Worm (Caenorhabditis elegans): ENCODE measurements around the gene K05F1.9.

K05F1.9 gene

DNA sequence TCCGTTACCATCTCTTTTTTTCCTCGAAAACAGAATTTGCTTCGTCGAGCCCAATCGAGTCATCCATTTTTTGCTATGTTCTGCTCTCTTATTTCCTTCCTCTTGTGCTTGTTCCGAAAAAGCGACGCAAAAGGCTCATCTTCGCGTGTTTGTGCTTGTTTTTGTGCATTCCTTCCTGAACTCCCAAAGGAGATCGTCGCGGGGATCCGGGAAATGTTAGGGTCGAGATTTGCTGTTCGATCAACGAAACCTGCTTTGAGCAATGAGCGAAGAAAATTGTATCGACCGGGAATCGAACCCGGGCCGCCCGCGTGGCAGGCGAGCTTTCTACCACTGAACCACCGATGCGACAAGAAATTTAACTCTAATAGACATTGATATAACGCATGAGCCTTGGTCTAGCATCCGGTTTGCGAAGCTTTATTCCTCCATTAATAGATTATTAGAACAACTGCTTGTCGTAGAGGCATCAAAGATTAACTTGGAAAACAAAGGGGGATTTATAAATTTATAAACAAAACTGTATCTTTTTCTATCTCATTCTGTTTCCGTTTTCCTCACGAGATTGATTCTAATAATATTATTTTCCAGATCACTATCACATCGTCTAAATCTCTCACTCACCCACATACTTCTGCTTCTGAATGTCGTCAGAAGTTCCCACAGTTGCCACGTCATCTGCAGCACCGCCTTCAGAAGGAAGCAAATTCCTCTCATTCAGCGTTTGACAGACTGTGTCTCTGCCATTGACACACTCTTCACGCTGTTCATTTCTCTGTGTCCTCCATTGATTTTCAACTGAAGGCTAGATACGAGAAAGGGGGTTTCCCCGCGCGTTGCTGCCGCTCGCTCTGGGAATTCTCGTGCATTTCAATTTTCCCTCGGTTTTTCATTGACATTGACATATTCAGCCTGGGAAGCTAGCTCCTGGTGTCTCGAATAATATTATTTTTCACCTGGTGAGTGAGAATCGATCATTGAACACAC is 18.7 kb downstream of the K05F1.9 start, which contains the start of gene K05F1.6:
Gene K05F1.6, plus strand, starts transcription at position 586 of the 987 bp plus-strand sequence.
- TF ChIP-seq lim-6 (tag; optimal IDR thresholded peaks at IDR 0.05) (no peak), unc-55 (GFP tag; optimal IDR thresholded peaks at IDR 0.05) (peak; percentile 12), C08G9.2 (tag; optimal IDR thresholded peaks at IDR 0.05) (peak; percentile 54), pax-1 (tag; optimal IDR thresholded peaks at IDR 0.05) (no peak), C38D4.7 (GFP tag; optimal IDR thresholded peaks at IDR 0.05) (peak; percentile 67), npax-4 (tag; optimal IDR thresholded peaks at IDR 0.05) (peak; percentile 27), sox-2 (GFP tag; IDR thresholded peaks at IDR 0.05) (no peak), elt-4 (tag; optimal IDR thresholded peaks at IDR 0.05) (no peak), ahr-1 (tag; optimal IDR thresholded peaks at IDR 0.05) (no peak), dve-1 (tag; optimal IDR thresholded peaks at IDR 0.05) (peak; percentile 73), fax-1 (tag; optimal IDR thresholded peaks at IDR 0.05) (no peak), hlh-13 (GFP tag; optimal IDR thresholded peaks at IDR 0.05) (peak; percentile 39), pros-1 (tag; optimal IDR thresholded peaks at IDR 0.05) (no peak), K02D7.2 (tag; optimal IDR thresholded peaks at IDR 0.05) (peak; percentile 77), ceh-6 (GFP tag; optimal IDR thresholded peaks at IDR 0.05) (peak; percentile 44), ceh-2 (tag; optimal IDR thresholded peaks at IDR 0.05) (peak; percentile 34), tbx-7 (tag; optimal IDR thresholded peaks at IDR 0.05) (no peak), dmd-4 (tag; optimal IDR thresholded peaks at IDR 0.05; ENCODE audit: borderline replicate concordance) (peak; percentile 55), che-1 (tag; optimal IDR thresholded peaks at IDR 0.05) (peak; percentile 63), odd-2 (tag; optimal IDR thresholded peaks at IDR 0.05) (peak; percentile 2), elt-2 (tag; optimal IDR thresholded peaks at IDR 0.05) (peak; percentile 90), ref-2 (tag; optimal IDR thresholded peaks at IDR 0.05) (peak; percentile 41), ceh-9 (tag; optimal IDR thresholded peaks at IDR 0.05) (peak; percentile 61), ceh-34 (tag; optimal IDR thresholded peaks at IDR 0.05) (peak; percentile 28), T23F11.4 (GFP tag; optimal IDR thresholded peaks at IDR 0.05) (peak; percentile 66), pag-3 (tag; optimal IDR thresholded peaks at IDR 0.05; ENCODE audit: borderline replicate concordance) (peak; percentile 24), ttx-3 (tag; optimal IDR thresholded peaks at IDR 0.05) (peak; percentile 38), pqm-1 (tag; optimal IDR thresholded peaks at IDR 0.05) (peak; percentile 44), ceh-30 (tag; optimal IDR thresholded peaks at IDR 0.05) (no peak), ceh-14 (tag; optimal IDR thresholded peaks at IDR 0.05) (peak; percentile 57), pat-9 (tag; optimal IDR thresholded peaks at IDR 0.05) (peak; percentile 42), unc-3 (GFP tag; conservative IDR thresholded peaks at IDR 0.05) (no peak; the same call in 1 of the 2 replicates), unc-3 (tag; optimal IDR thresholded peaks at IDR 0.05) (peak; percentile 9), F13H6.1 (tag; optimal IDR thresholded peaks at IDR 0.05) (peak; percentile 5), fkh-10 (GFP tag; optimal IDR thresholded peaks at IDR 0.05) (no peak), ceh-31 (tag; optimal IDR thresholded peaks at IDR 0.05) (peak; percentile 44), madf-2 (tag; optimal IDR thresholded peaks at IDR 0.05) (no peak), sdc-2 (tag; optimal IDR thresholded peaks at IDR 0.05) (peak; percentile 41), hlh-15 (tag; optimal IDR thresholded peaks at IDR 0.05) (peak; percentile 17), gmeb-2 (tag; optimal IDR thresholded peaks at IDR 0.05) (peak; percentile 55), eyg-1 (tag; optimal IDR thresholded peaks at IDR 0.05) (no peak), ama-1 (optimal IDR thresholded peaks at IDR 0.05) (no peak), ztf-16 (tag; optimal IDR thresholded peaks at IDR 0.05) (peak; percentile 86), tbx-2 (tag; optimal IDR thresholded peaks at IDR 0.05) (peak; percentile 60), ceh-19 (GFP tag; optimal IDR thresholded peaks at IDR 0.05) (peak; percentile 73), ets-4 (tag; optimal IDR thresholded peaks at IDR 0.05) (peak; percentile 6), nfya-1 (tag; optimal IDR thresholded peaks at IDR 0.05) (peak; percentile 40), ceh-24 (tag; optimal IDR thresholded peaks at IDR 0.05) (peak; percentile 17), ceh-45 (GFP tag; IDR thresholded peaks at IDR 0.05) (peak; percentile 65; the same call in 1 of the 2 replicates), rnt-1 (tag; optimal IDR thresholded peaks at IDR 0.05) (no peak), sox-4 (tag; optimal IDR thresholded peaks at IDR 0.05) (peak; percentile 67)

All from whole organism, late embryonic.